Fruit fly (Drosophila melanogaster) whole organism: ENCODE results near the gene aph-1.

Experiments
- CG8478 ChIP-seq: fragments of >200 bp; optimal IDR thresholded peaks from 2 replicates; lab custom pipeline; 2018; ENCODE audit warnings: inconsistent platforms
- Dll ChIP-seq: fragments of >200 bp; optimal IDR thresholded peaks from 2 replicates; lab custom pipeline; 2017
- EcR ChIP-seq, 2 experiments: fragments of >200 bp; optimal IDR thresholded peaks; 2 replicates each; lab custom pipeline; 2017; ENCODE audit warnings: missing biosample characterization in 2 of 2, missing genetic modification characterization in 2 of 2, missing genetic modification reagents in 2 of 2
- pan ChIP-seq: fragments of >200 bp; optimal IDR thresholded peaks from 2 replicates; lab custom pipeline; 2017
- psq ChIP-seq: fragments of >200 bp; optimal IDR thresholded peaks from 2 replicates; lab custom pipeline; 2017
- usp ChIP-seq: fragments of >200 bp; optimal IDR thresholded peaks from 2 replicates; lab custom pipeline; 2017; ENCODE audit warnings: missing biosample characterization, missing genetic modification characterization, mixed read lengths

The aph-1 gene

dm6 chr2L:2808038-2808699, 42.1 kb downstream of the aph-1 start:
- TF ChIP-seq EcR (GFP tag; optimal IDR thresholded peaks at IDR 0.05; lab: Kevin White, UChicago) (no peak), usp (GFP tag; lab: Kevin White, UChicago) (no peak), CG8478 (no peak), pan (lab: Kevin White, UChicago) (no peak), Dll (lab: Kevin White, UChicago) (no peak), psq (lab: Kevin White, UChicago) (no peak)

DNA sequence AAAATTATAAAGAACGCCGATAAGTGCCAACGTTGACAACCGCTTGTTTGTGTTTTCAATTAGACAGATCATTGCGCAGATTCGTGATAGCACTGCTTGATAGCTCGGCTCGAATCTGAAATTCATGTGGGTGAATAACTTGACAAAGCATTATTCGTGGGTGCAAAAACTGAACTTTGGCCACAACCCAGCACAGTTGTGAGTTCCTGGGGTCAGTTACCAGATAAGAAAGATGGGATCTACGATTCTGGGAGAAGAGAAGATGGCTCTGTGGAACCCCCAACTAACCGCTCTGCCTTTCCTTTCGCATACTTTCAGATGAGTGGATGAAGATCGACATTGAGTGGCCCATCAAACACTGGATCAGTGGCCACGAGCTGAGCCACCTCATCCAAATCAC, 44.8 kb downstream of the aph-1 start:
- no peak for TF ChIP-seq Dll (lab: Kevin White, UChicago)

dm6 chr2L:2812137-2812536, 46.1 kb downstream of the aph-1 start, which contains the start of gene CG2964:
Gene CG2964 (plus strand): TSS chr2L:2812437.
- no peak for TF ChIP-seq psq (lab: Kevin White, UChicago)
- TF ChIP-seq usp (GFP tag; lab: Kevin White, UChicago) = no peak
- no peak for TF ChIP-seq Dll (lab: Kevin White, UChicago)
- TF ChIP-seq CG8478 = no peak
- no peak for TF ChIP-seq EcR (GFP tag; optimal IDR thresholded peaks at IDR 0.05; lab: Kevin White, UChicago)
- TF ChIP-seq pan (lab: Kevin White, UChicago) = no peak

DNA sequence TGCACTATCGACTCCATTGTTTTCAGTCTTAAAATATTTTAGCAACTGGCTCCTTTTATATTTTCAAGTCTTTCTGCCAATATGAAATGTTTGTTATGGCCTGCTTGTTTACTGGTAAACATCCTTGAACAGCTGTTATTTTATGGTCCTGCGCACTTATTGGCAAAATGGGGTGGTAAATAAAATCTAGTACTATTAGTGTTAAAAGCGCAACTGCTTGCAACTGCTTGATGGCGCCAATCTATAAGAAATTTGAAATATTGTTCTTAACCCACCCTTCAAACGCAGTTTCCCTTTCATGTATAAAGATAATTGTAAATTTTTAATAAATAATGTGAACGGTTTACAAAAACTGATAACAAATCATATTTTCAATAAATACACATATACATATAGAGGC, 49.6 kb downstream of the aph-1 start, which contains the start of gene G6P:
Gene G6P, minus strand, starts transcription at position 88 of the 400 bp plus-strand sequence.
- TF ChIP-seq CG8478 = no peak
